Worm (Caenorhabditis elegans): Measurements from ENCODE around the gene txt-6.
"Not testable (repeated sequence)": the region's sequence is repeated elsewhere in the genome, so short reads cannot be mapped to it uniquely, and the experiment has no call there.

Gene txt-6

ce11 chrV:4569999-4570627 is 36.6 kb downstream of the txt-6 start, which contains the start of gene sut-2:
TSS of gene sut-2 (minus strand) at chrV:4570049.
- TF ChIP-seq dpl-1 (GFP tag; optimal IDR thresholded peaks at IDR 0.05) = peak; percentile 20
- no peak for TF ChIP-seq mxl-2 (GFP tag; conservative IDR thresholded peaks at IDR 0.05)
- no peak for TF ChIP-seq attf-4 (tag; optimal IDR thresholded peaks at IDR 0.05)
- no peak for TF ChIP-seq dve-1 (tag; optimal IDR thresholded peaks at IDR 0.05; ENCODE audit: insufficient read depth)
- TF ChIP-seq lsy-2 (tag; optimal IDR thresholded peaks at IDR 0.05) = peak in 1 of 2 experiments; percentile 70
- peak in 1 of 2 experiments; percentile 23 for TF ChIP-seq mdl-1 (tag; optimal IDR thresholded peaks at IDR 0.05)
- peak; percentile 42 for TF ChIP-seq mes-2 (tag; optimal IDR thresholded peaks at IDR 0.05; ENCODE audit: poor library complexity, severe bottlenecking)
- no peak for TF ChIP-seq nhr-102 (tag; optimal IDR thresholded peaks at IDR 0.05)
- no peak for TF ChIP-seq nhr-237 (tag; optimal IDR thresholded peaks at IDR 0.05)
- peak; percentile 10 for TF ChIP-seq nhr-28 (tag; optimal IDR thresholded peaks at IDR 0.05)
- peak; percentile 78 for TF ChIP-seq hlh-30 (tag; optimal IDR thresholded peaks at IDR 0.05; ENCODE audit: insufficient read depth)

ce11 chrV:4562493-4562892 is 44.2 kb downstream of the txt-6 start:
- no peak for TF ChIP-seq dmd-9 (GFP tag; IDR thresholded peaks at IDR 0.05)
- no peak for TF ChIP-seq daf-16 (GFP tag; optimal IDR thresholded peaks at IDR 0.05)
- TF ChIP-seq daf-16 (tag; optimal IDR thresholded peaks at IDR 0.05) = no peak
- peak; percentile 75 for TF ChIP-seq aha-1 (tag)
- TF ChIP-seq set-16 (GFP tag; IDR thresholded peaks at IDR 0.05) = 0 out of 2 replicates have a peak, but pooled peaks have one; percentile 34
- TF ChIP-seq lsy-2 (tag; optimal IDR thresholded peaks at IDR 0.05) = no peak
- TF ChIP-seq lin-39 (tag; optimal IDR thresholded peaks at IDR 0.05) = no peak
- TF ChIP-seq egl-43 (GFP tag; IDR thresholded peaks at IDR 0.05) = no peak
- TF ChIP-seq hlh-11 (tag; optimal IDR thresholded peaks at IDR 0.05) = no peak
- TF ChIP-seq nhr-76 (tag; optimal IDR thresholded peaks at IDR 0.05) = no peak
- TF ChIP-seq T26A8.4 (GFP tag; IDR thresholded peaks at IDR 0.05) = no peak
- TF ChIP-seq Y5F2A.4 (GFP tag; optimal IDR thresholded peaks at IDR 0.05) = no peak

ce11 chrV:4560441-4560840 is 46.3 kb downstream of the txt-6 start, which contains the start of gene Y61A9LA.4:
TSS of gene Y61A9LA.4 (plus strand) at chrV:4560741.
- not testable (repeated sequence) for TF ChIP-seq gei-8 (GFP tag; optimal IDR thresholded peaks at IDR 0.05); madf-5 (GFP tag; IDR thresholded peaks at IDR 0.05); nhr-111 (GFP tag; optimal IDR thresholded peaks at IDR 0.05)

ce11 chrV:4559701-4560100 is 47.0 kb downstream of the txt-6 start, which contains the start of gene Y61A9LA.7:
TSS of gene Y61A9LA.7 (minus strand) at chrV:4559801.
- no peak for TF ChIP-seq nhr-42 (GFP tag; IDR thresholded peaks at IDR 0.05)
- peak in 1 of 2 experiments; percentile 37 for TF ChIP-seq unc-62 (GFP tag; optimal IDR thresholded peaks at IDR 0.05 in 1 of 2)
- TF ChIP-seq unc-62 (tag; optimal IDR thresholded peaks at IDR 0.05) = no peak

Data from whole organism, L4 larva.